Worm (Caenorhabditis elegans): ENCODE measurements around the gene bcl-11.

DNA sequence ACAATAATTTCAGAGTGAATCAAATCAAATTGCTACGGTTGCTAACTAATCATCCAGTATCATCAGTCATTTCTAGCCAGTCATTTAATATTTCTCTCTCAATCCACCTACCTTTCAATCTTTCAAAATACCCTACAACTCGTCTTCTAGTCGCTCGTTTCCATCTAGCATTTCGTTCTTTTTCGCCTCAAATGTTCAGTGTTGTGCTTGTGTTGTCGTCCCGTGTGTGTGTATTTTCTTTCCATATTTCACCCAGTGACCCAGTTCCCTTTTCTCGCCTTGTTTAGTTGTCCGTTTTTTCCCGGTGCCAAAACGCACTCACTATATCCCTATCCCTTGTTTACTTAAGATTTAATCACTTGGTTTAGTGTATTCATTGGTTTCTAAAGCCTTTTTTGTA lies 5.9 kb downstream of the bcl-11 start:
- TF ChIP-seq klf-2 (GFP tag; conservative IDR thresholded peaks at IDR 0.05), result no peak
- no peak for TF ChIP-seq cog-1 (tag; optimal IDR thresholded peaks at IDR 0.05)
- no peak for TF ChIP-seq tab-1 (GFP tag; IDR thresholded peaks at IDR 0.05)
- no peak for TF ChIP-seq T22C8.4 (GFP tag; IDR thresholded peaks at IDR 0.05)
- no peak for TF ChIP-seq flt-1 (GFP tag; IDR thresholded peaks at IDR 0.05)

Data from whole organism, midembryonic.